Fruit fly (Drosophila melanogaster): ENCODE data around the gene CG15212.

The CG15212 gene

DNA sequence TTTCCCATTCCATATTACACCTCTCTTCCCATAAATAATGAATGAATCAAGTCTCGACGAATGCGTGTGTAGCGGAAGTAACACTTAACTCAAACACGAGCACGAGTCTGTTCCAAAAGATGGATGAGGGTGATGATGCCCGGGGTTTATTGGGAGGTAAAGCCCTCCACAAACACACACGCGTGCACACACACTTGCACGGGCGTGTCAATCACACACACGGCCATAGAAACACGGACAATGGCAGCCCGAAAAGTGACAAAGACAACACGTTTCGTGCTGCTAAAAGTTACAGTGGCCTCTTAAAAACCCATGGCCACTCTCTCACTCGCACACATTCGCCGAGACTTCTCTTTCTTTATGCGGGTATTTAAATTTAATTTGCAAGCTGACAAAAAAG, 47.6 kb downstream of the CG15212 start:
- TF ChIP-seq Hr96 (GFP tag; optimal IDR thresholded peaks at IDR 0.05), result no peak
- TF ChIP-seq kay (GFP tag; ENCODE audit: borderline replicate concordance), result no peak
- no peak for TF ChIP-seq CG14711 (tag; optimal IDR thresholded peaks at IDR 0.05)
- TF ChIP-seq CG11617 (GFP tag; optimal IDR thresholded peaks at IDR 0.05), result no peak
- no peak for TF ChIP-seq CG33017 (tag; optimal IDR thresholded peaks at IDR 0.05)
- no peak for TF ChIP-seq Clk (GFP tag; optimal IDR thresholded peaks at IDR 0.05)
- TF ChIP-seq CG7045 (GFP tag; optimal IDR thresholded peaks at IDR 0.05), result no peak
- TF ChIP-seq bab1 (GFP tag; optimal IDR thresholded peaks at IDR 0.05), result no peak
- no peak for TF ChIP-seq Mnt (GFP tag; optimal IDR thresholded peaks at IDR 0.05)
- no peak for TF ChIP-seq CG5204 (GFP tag; optimal IDR thresholded peaks at IDR 0.05)
- TF ChIP-seq Crg-1 (GFP tag; optimal IDR thresholded peaks at IDR 0.05), result no peak
- no peak for TF ChIP-seq tj (GFP tag; optimal IDR thresholded peaks at IDR 0.05)
- no peak for TF ChIP-seq toe (GFP tag; optimal IDR thresholded peaks at IDR 0.05)
- no peak for TF ChIP-seq ovo (GFP tag; optimal IDR thresholded peaks at IDR 0.05)

dm6 chr3L:5180179-5180578, 48.8 kb downstream of the CG15212 start:
- TF ChIP-seq CG7101 (tag; optimal IDR thresholded peaks at IDR 0.05) (no peak), cic (GFP tag; optimal IDR thresholded peaks at IDR 0.05) (peak; percentile 39), Clk (GFP tag; optimal IDR thresholded peaks at IDR 0.05) (no peak), Mnt (GFP tag; optimal IDR thresholded peaks at IDR 0.05) (peak; percentile 15), CG12768 (GFP tag; optimal IDR thresholded peaks at IDR 0.05) (peak; percentile 51), CG33017 (tag; optimal IDR thresholded peaks at IDR 0.05) (no peak), tj (GFP tag; optimal IDR thresholded peaks at IDR 0.05) (peak; percentile 40), pad (GFP tag; optimal IDR thresholded peaks at IDR 0.05) (no peak)

dm6 chr3L:5180968-5181612, 49.7 kb downstream of the CG15212 start:
- TF ChIP-seq Hr96 (GFP tag; optimal IDR thresholded peaks at IDR 0.05) (no peak), kay (GFP tag; ENCODE audit: borderline replicate concordance) (peak; percentile 79), Mnt (GFP tag; optimal IDR thresholded peaks at IDR 0.05) (no peak), CG7101 (tag; optimal IDR thresholded peaks at IDR 0.05) (peak; percentile 7), Crg-1 (GFP tag; optimal IDR thresholded peaks at IDR 0.05) (no peak), CG14711 (tag; optimal IDR thresholded peaks at IDR 0.05) (no peak), CG33017 (tag; optimal IDR thresholded peaks at IDR 0.05) (no peak), CG7045 (GFP tag; optimal IDR thresholded peaks at IDR 0.05) (no peak), toe (GFP tag; optimal IDR thresholded peaks at IDR 0.05) (no peak), ovo (GFP tag; optimal IDR thresholded peaks at IDR 0.05) (no peak), CG11617 (GFP tag; optimal IDR thresholded peaks at IDR 0.05) (no peak), cic (GFP tag; optimal IDR thresholded peaks at IDR 0.05) (peak; percentile 59), pad (GFP tag; optimal IDR thresholded peaks at IDR 0.05) (no peak), Clk (GFP tag; optimal IDR thresholded peaks at IDR 0.05) (no peak), CG12768 (GFP tag; optimal IDR thresholded peaks at IDR 0.05) (peak; percentile 34), cnc (optimal IDR thresholded peaks at IDR 0.05) (no peak), CG1620 (GFP tag; optimal IDR thresholded peaks at IDR 0.05) (no peak), CG5204 (GFP tag; optimal IDR thresholded peaks at IDR 0.05) (no peak), tj (GFP tag; optimal IDR thresholded peaks at IDR 0.05) (no peak), bab1 (GFP tag; optimal IDR thresholded peaks at IDR 0.05) (no peak)
